Fruit fly (Drosophila melanogaster) ovary, adult (tissue): ENCODE results near the gene CG14990.

Experiments used
- CG17801 ChIP-seq: fragments of 200-800 bp; optimal IDR thresholded peaks from 2 replicates; lab custom pipeline; 2019; ENCODE audit warnings: missing biosample characterization, mild to moderate bottlenecking, missing genetic modification characterization, moderate library complexity; ENCODE audit not compliant: partially characterized antibody

The CG14990 gene

dm6 chr3L:4108844-4109494 is 16.0 kb downstream of the CG14990 start:
- peak; percentile 22 for TF ChIP-seq CG17801 (GFP tag; lab: Kevin White, UChicago)

- TF ChIP-seq CG17801 (GFP tag; lab: Kevin White, UChicago): no peak
Observed at dm6 chr3L:4110212-4110611, 17.2 kb downstream of the CG14990 start.

- no peak for TF ChIP-seq CG17801 (GFP tag; lab: Kevin White, UChicago)
Observed at dm6 chr3L:4113998-4114397, 21.0 kb downstream of the CG14990 start.

- no peak for TF ChIP-seq CG17801 (GFP tag; lab: Kevin White, UChicago)
Observed at dm6 chr3L:4115107-4115506, 22.1 kb downstream of the CG14990 start.

dm6 chr3L:4115701-4116100 is 22.7 kb downstream of the CG14990 start:
- TF ChIP-seq CG17801 (GFP tag; lab: Kevin White, UChicago): no peak

dm6 chr3L:4116490-4117367 is 23.7 kb downstream of the CG14990 start:
- peak; percentile 45 for TF ChIP-seq CG17801 (GFP tag; lab: Kevin White, UChicago)

- no peak for TF ChIP-seq CG17801 (GFP tag; lab: Kevin White, UChicago)
Observed at dm6 chr3L:4117493-4117892, 24.5 kb downstream of the CG14990 start.

dm6 chr3L:4118339-4118738 is 25.3 kb downstream of the CG14990 start:
- no peak for TF ChIP-seq CG17801 (GFP tag; lab: Kevin White, UChicago)

dm6 chr3L:4119636-4120357 is 26.8 kb downstream of the CG14990 start:
- TF ChIP-seq CG17801 (GFP tag; lab: Kevin White, UChicago): no peak

- TF ChIP-seq CG17801 (GFP tag; lab: Kevin White, UChicago): no peak
Observed at dm6 chr3L:4120358-4121349, 27.6 kb downstream of the CG14990 start.

- no peak for TF ChIP-seq CG17801 (GFP tag; lab: Kevin White, UChicago)
Observed at dm6 chr3L:4121589-4121988, 28.6 kb downstream of the CG14990 start.

- TF ChIP-seq CG17801 (GFP tag; lab: Kevin White, UChicago): peak; percentile 82
Observed at dm6 chr3L:4122185-4122767, 29.3 kb downstream of the CG14990 start, which contains the start of gene Chd64. TSS of gene Chd64 (minus strand) at chr3L:4122388.

dm6 chr3L:4125709-4126108 is 32.7 kb downstream of the CG14990 start:
- TF ChIP-seq CG17801 (GFP tag; lab: Kevin White, UChicago): no peak

- no peak for TF ChIP-seq CG17801 (GFP tag; lab: Kevin White, UChicago)
Observed at dm6 chr3L:4128579-4128978, 35.6 kb downstream of the CG14990 start.
